Worm (Caenorhabditis elegans): ENCODE results near the gene unc-44.
A peak's percentile ranks its signal among the peaks of the same experiment; 100 is the strongest.
"Not testable (repeated sequence)": the region's sequence is repeated elsewhere in the genome, so short reads cannot be mapped to it uniquely, and the experiment has no call there.

Gene unc-44

ce11 chrIV:6014895-6015294, 39.5 kb downstream of the unc-44 start, which contains the start of gene C46G7.2:
Gene C46G7.2, plus strand, starts transcription at chrIV:6015195.
- TF ChIP-seq ztf-4 (tag; optimal IDR thresholded peaks at IDR 0.05) (no peak), irx-1 (tag; optimal IDR thresholded peaks at IDR 0.05) (no peak), grh-1 (GFP tag; IDR thresholded peaks at IDR 0.05) (no peak), nhr-11 (tag; optimal IDR thresholded peaks at IDR 0.05) (no peak), pax-3 (tag; optimal IDR thresholded peaks at IDR 0.05) (no peak), efl-1 (optimal IDR thresholded peaks at IDR 0.05) (no peak), efl-1 (GFP tag; optimal IDR thresholded peaks at IDR 0.05 in 1 of 2) (no peak), nhr-20 (tag; optimal IDR thresholded peaks at IDR 0.05) (no peak), lir-3 (tag; optimal IDR thresholded peaks at IDR 0.05; ENCODE audit: poor library complexity) (no peak), unc-98 (GFP tag; IDR thresholded peaks at IDR 0.05) (no peak), alr-1 (tag; optimal IDR thresholded peaks at IDR 0.05; ENCODE audit: borderline replicate concordance) (no peak), C16A3.4 (tag; optimal IDR thresholded peaks at IDR 0.05) (no peak), efl-3 (GFP tag; optimal IDR thresholded peaks at IDR 0.05) (no peak), ceh-63 (GFP tag; optimal IDR thresholded peaks at IDR 0.05) (no peak), ces-1 (GFP tag; optimal IDR thresholded peaks at IDR 0.05) (no peak), zip-4 (GFP tag; optimal IDR thresholded peaks at IDR 0.05) (no peak), nhr-237 (tag; optimal IDR thresholded peaks at IDR 0.05) (no peak), mdl-1 (tag; optimal IDR thresholded peaks at IDR 0.05) (no peak)

ce11 chrIV:6017664-6018063, 42.3 kb downstream of the unc-44 start, which contains the start of gene C46G7.1:
Gene C46G7.1, plus strand, starts transcription at chrIV:6018003.
- peak; percentile 48 for TF ChIP-seq elt-2 (tag; optimal IDR thresholded peaks at IDR 0.05)
- TF ChIP-seq lin-35 (GFP tag; optimal IDR thresholded peaks at IDR 0.05), result peak in 1 of 2 experiments; percentile 40
- no peak for TF ChIP-seq zag-1 (tag; optimal IDR thresholded peaks at IDR 0.05)

- TF ChIP-seq pag-3 (tag; optimal IDR thresholded peaks at IDR 0.05; ENCODE audit: borderline replicate concordance, insufficient read depth), result peak; percentile 93
- TF ChIP-seq efl-1 (optimal IDR thresholded peaks at IDR 0.05), result no peak
- TF ChIP-seq efl-1 (GFP tag; optimal IDR thresholded peaks at IDR 0.05 in 1 of 2), result peak in 1 of 2 experiments; percentile 12
- peak; percentile 5 for TF ChIP-seq rnt-1 (tag; optimal IDR thresholded peaks at IDR 0.05)
- no peak for TF ChIP-seq mep-1 (tag; optimal IDR thresholded peaks at IDR 0.05)
- no peak for TF ChIP-seq nhr-77 (tag; optimal IDR thresholded peaks at IDR 0.05)
Measured at ce11 chrIV:6032413-6032812, 57.1 kb downstream of the unc-44 start.

- not testable (repeated sequence) for TF ChIP-seq lin-13 (GFP tag; optimal IDR thresholded peaks at IDR 0.05); zag-1 (tag; optimal IDR thresholded peaks at IDR 0.05); swsn-7 (tag; optimal IDR thresholded peaks at IDR 0.05)
Measured at ce11 chrIV:6033539-6033938, 58.2 kb downstream of the unc-44 start, which contains the start of gene pqn-22. Gene pqn-22, minus strand, starts transcription at chrIV:6033639.

- TF ChIP-seq ama-1 (optimal IDR thresholded peaks at IDR 0.05) (no peak), nhr-76 (tag; optimal IDR thresholded peaks at IDR 0.05) (no peak), nhr-28 (tag; optimal IDR thresholded peaks at IDR 0.05) (no peak), sox-4 (tag; optimal IDR thresholded peaks at IDR 0.05) (no peak), sptf-1 (tag; optimal IDR thresholded peaks at IDR 0.05) (no peak), fkh-10 (GFP tag; optimal IDR thresholded peaks at IDR 0.05) (no peak), C16A3.4 (tag; optimal IDR thresholded peaks at IDR 0.05) (no peak), rnt-1 (tag; optimal IDR thresholded peaks at IDR 0.05) (no peak), unc-30 (tag; optimal IDR thresholded peaks at IDR 0.05) (no peak), egl-13 (tag; optimal IDR thresholded peaks at IDR 0.05) (no peak), elt-2 (tag; optimal IDR thresholded peaks at IDR 0.05) (no peak), tlp-1 (tag; optimal IDR thresholded peaks at IDR 0.05) (no peak), ceh-63 (GFP tag; optimal IDR thresholded peaks at IDR 0.05) (no peak), efl-3 (GFP tag; optimal IDR thresholded peaks at IDR 0.05) (no peak), dpl-1 (GFP tag; optimal IDR thresholded peaks at IDR 0.05) (no peak), aly-2 (tag; optimal IDR thresholded peaks at IDR 0.05) (no peak), nhr-20 (tag; optimal IDR thresholded peaks at IDR 0.05) (no peak), mep-1 (tag; optimal IDR thresholded peaks at IDR 0.05) (no peak)
Measured at ce11 chrIV:6035113-6035512, 59.8 kb downstream of the unc-44 start.
